Fruit fly (Drosophila melanogaster): ENCODE measurements around the gene mRpS18C.

dm6 chr3R:30386759-30387437 lies 36.9 kb upstream of the mRpS18C start:
- TF ChIP-seq CG8478 (optimal IDR thresholded peaks at IDR 0.05), result no peak
- TF ChIP-seq CTCF (optimal IDR thresholded peaks at IDR 0.05), result no peak

Measured in S2 (cell line).